Worm (Caenorhabditis elegans): Measurements from ENCODE around the gene C18A3.7.
A peak's percentile ranks its signal among the peaks of the same experiment; 100 is the strongest.

Gene C18A3.7

ce11 chrII:5714807-5715206 lies 15.4 kb downstream of the C18A3.7 start, which contains the start of the genes tiar-1 and lelo-4 (continued):
- TF ChIP-seq nhr-25 (tag; optimal IDR thresholded peaks at IDR 0.05; ENCODE audit: borderline replicate concordance, insufficient read depth), result no peak
- no peak for TF ChIP-seq nhr-111 (GFP tag; optimal IDR thresholded peaks at IDR 0.05)
- TF ChIP-seq egl-27 (tag; optimal IDR thresholded peaks at IDR 0.05), result no peak
- no peak for TF ChIP-seq nhr-48 (tag; optimal IDR thresholded peaks at IDR 0.05)
- no peak for TF ChIP-seq spr-3 (GFP tag; optimal IDR thresholded peaks at IDR 0.05)
- no peak for TF ChIP-seq F49E8.2 (tag; optimal IDR thresholded peaks at IDR 0.05; ENCODE audit: borderline replicate concordance)
- TF ChIP-seq mxl-3 (GFP tag; optimal IDR thresholded peaks at IDR 0.05), result no peak
- TF ChIP-seq pqm-1 (tag; optimal IDR thresholded peaks at IDR 0.05), result no peak
- TF ChIP-seq aly-2 (tag; optimal IDR thresholded peaks at IDR 0.05), result no peak
- no peak for TF ChIP-seq ZK337.2 (GFP tag; IDR thresholded peaks at IDR 0.05)
- TF ChIP-seq pha-4 (GFP tag; IDR thresholded peaks at IDR 0.05), result no peak
- TF ChIP-seq pha-4 (tag; optimal IDR thresholded peaks at IDR 0.05), result peak; percentile 85
- no peak for TF ChIP-seq lir-3 (tag; optimal IDR thresholded peaks at IDR 0.05)
- 0 out of 2 replicates have a peak, but pooled peaks have one; percentile 27 for TF ChIP-seq arid-1 (GFP tag; conservative IDR thresholded peaks at IDR 0.05)
- TF ChIP-seq php-3 (GFP tag; IDR thresholded peaks at IDR 0.05), result 0 out of 2 replicates have a peak, but pooled peaks have one; percentile 14
- TF ChIP-seq saeg-2 (GFP tag; IDR thresholded peaks at IDR 0.05), result no peak
- TF ChIP-seq rbr-2 (tag; optimal IDR thresholded peaks at IDR 0.05), result peak; percentile 35
- no peak for TF ChIP-seq T20F7.1 (GFP tag; optimal IDR thresholded peaks at IDR 0.05)
- no peak for TF ChIP-seq F10B5.3 (tag; optimal IDR thresholded peaks at IDR 0.05)
- no peak for TF ChIP-seq dmd-8 (GFP tag; IDR thresholded peaks at IDR 0.05)
- no peak for TF ChIP-seq ceh-82 (tag; optimal IDR thresholded peaks at IDR 0.05)
- TF ChIP-seq F37D6.2 (tag; optimal IDR thresholded peaks at IDR 0.05), result no peak
- peak; percentile 51 for TF ChIP-seq hlh-30 (tag; optimal IDR thresholded peaks at IDR 0.05; ENCODE audit: insufficient read depth)
- no peak for TF ChIP-seq madf-9 (GFP tag; conservative IDR thresholded peaks at IDR 0.05)
- TF ChIP-seq snpc-4 (tag; optimal IDR thresholded peaks at IDR 0.05), result no peak
- no peak for TF ChIP-seq zag-1 (tag; optimal IDR thresholded peaks at IDR 0.05)
- no peak for TF ChIP-seq set-16 (GFP tag; IDR thresholded peaks at IDR 0.05)
- no peak for TF ChIP-seq ceh-32 (tag; optimal IDR thresholded peaks at IDR 0.05; ENCODE audit: poor library complexity)
- TF ChIP-seq sdz-12 (GFP tag; optimal IDR thresholded peaks at IDR 0.05), result no peak
- TF ChIP-seq tag-97 (GFP tag; IDR thresholded peaks at IDR 0.05), result no peak
- TF ChIP-seq jun-1 (tag; optimal IDR thresholded peaks at IDR 0.05), result no peak
- TF ChIP-seq mxl-2 (GFP tag; conservative IDR thresholded peaks at IDR 0.05), result no peak
- TF ChIP-seq hmg-1.1 (GFP tag; IDR thresholded peaks at IDR 0.05), result peak; percentile 44; the same call in 1 of the 2 replicates
- peak in 1 of 2 experiments; percentile 84 for TF ChIP-seq ZK546.5 (tag; optimal IDR thresholded peaks at IDR 0.05)
- TF ChIP-seq nhr-42 (GFP tag; IDR thresholded peaks at IDR 0.05), result no peak
- no peak for TF ChIP-seq dmd-6 (GFP tag; IDR thresholded peaks at IDR 0.05)
- TF ChIP-seq hif-1 (tag; optimal IDR thresholded peaks at IDR 0.05), result peak in 1 of 2 experiments; percentile 45
- TF ChIP-seq fkh-10 (GFP tag; optimal IDR thresholded peaks at IDR 0.05), result no peak
- TF ChIP-seq nhr-6 (tag; optimal IDR thresholded peaks at IDR 0.05), result peak; percentile 38
- TF ChIP-seq hlh-11 (tag; optimal IDR thresholded peaks at IDR 0.05), result peak; percentile 44
- TF ChIP-seq Y48G9A.11 (GFP tag; IDR thresholded peaks at IDR 0.05), result no peak
- TF ChIP-seq skn-1 (tag; optimal IDR thresholded peaks at IDR 0.05), result no peak
- TF ChIP-seq nhr-11 (tag; optimal IDR thresholded peaks at IDR 0.05), result no peak
- TF ChIP-seq daf-16 (GFP tag; optimal IDR thresholded peaks at IDR 0.05), result no peak
- TF ChIP-seq daf-16 (tag; optimal IDR thresholded peaks at IDR 0.05), result peak; percentile 48
- TF ChIP-seq fos-1 (tag; optimal IDR thresholded peaks at IDR 0.05), result no peak
- no peak for TF ChIP-seq duxl-1 (tag; optimal IDR thresholded peaks at IDR 0.05; ENCODE audit: poor library complexity)
- TF ChIP-seq lin-29 (GFP tag; IDR thresholded peaks at IDR 0.05), result no peak
- no peak for TF ChIP-seq nhr-76 (tag; optimal IDR thresholded peaks at IDR 0.05)
- TF ChIP-seq nhr-28 (tag; optimal IDR thresholded peaks at IDR 0.05), result peak; percentile 34
- no peak for TF ChIP-seq F26F4.8 (GFP tag; conservative IDR thresholded peaks at IDR 0.05)
- no peak for TF ChIP-seq daf-12 (tag; optimal IDR thresholded peaks at IDR 0.05)
